Fruit fly (Drosophila melanogaster) whole organism, adult: ENCODE data around the gene djl.

Source experiments
- CG11617 ChIP-seq: fragments of 200-800 bp; sonication (Bioruptor generic); optimal IDR thresholded peaks from 2 replicates; lab custom pipeline; 2017; ENCODE audit warnings: mild to moderate bottlenecking, missing biosample characterization, missing genetic modification reagents, missing genetic modification characterization
- CG12768 ChIP-seq: fragments of 200-800 bp; sonication (Bioruptor generic); optimal IDR thresholded peaks from 2 replicates; lab custom pipeline; 2017; ENCODE audit warnings: missing biosample characterization, missing genetic modification characterization, mild to moderate bottlenecking, moderate library complexity, missing genetic modification reagents
- CG14711 ChIP-seq: fragments of 200-800 bp; sonication (Bioruptor generic); optimal IDR thresholded peaks from 2 replicates; lab custom pipeline; 2018; ENCODE audit warnings: missing biosample characterization, mild to moderate bottlenecking, missing genetic modification characterization, moderate library complexity
- CG33017 ChIP-seq: fragments of 200-800 bp; sonication (Bioruptor generic); optimal IDR thresholded peaks from 2 replicates; lab custom pipeline; 2018; ENCODE audit warnings: missing biosample characterization, mild to moderate bottlenecking, missing genetic modification characterization, moderate library complexity
- CG7045 ChIP-seq: fragments of 200-800 bp; sonication (Bioruptor generic); optimal IDR thresholded peaks from 2 replicates; lab custom pipeline; 2017; ENCODE audit warnings: missing biosample characterization, mild to moderate bottlenecking, missing genetic modification characterization
- CG7101 ChIP-seq: fragments of 200-800 bp; sonication (Bioruptor generic); optimal IDR thresholded peaks from 2 replicates; lab custom pipeline; 2018; ENCODE audit warnings: missing biosample characterization, mild to moderate bottlenecking, missing genetic modification characterization, moderate library complexity
- Crg-1 ChIP-seq: fragments of 200-800 bp; sonication (Bioruptor generic); optimal IDR thresholded peaks from 2 replicates; lab custom pipeline; 2016; ENCODE audit warnings: missing biosample characterization, missing genetic modification characterization
- Mnt ChIP-seq: fragments of 200-800 bp; sonication (Bioruptor generic); optimal IDR thresholded peaks from 2 replicates; lab custom pipeline; 2016; ENCODE audit warnings: missing biosample characterization, mild to moderate bottlenecking, missing genetic modification characterization
- bab1 ChIP-seq: fragments of 200-800 bp; sonication (Bioruptor generic); optimal IDR thresholded peaks from 3 replicates; lab custom pipeline; 2019; ENCODE audit warnings: missing biosample characterization, mild to moderate bottlenecking, missing genetic modification characterization, moderate library complexity
- cic ChIP-seq: fragments of 200-800 bp; sonication (Bioruptor generic); optimal IDR thresholded peaks from 2 replicates; lab custom pipeline; 2017; ENCODE audit warnings: missing biosample characterization, mild to moderate bottlenecking, missing genetic modification characterization, moderate library complexity
- cnc ChIP-seq, 2 experiments: fragments of >200 bp; optimal IDR thresholded peaks; 2 replicates each; lab custom pipeline; 2017
- kay ChIP-seq: fragments of 200-800 bp; sonication (Bioruptor generic); peaks from one replicate; lab custom pipeline; 2016; ENCODE audit warnings: missing biosample characterization, missing genetic modification characterization, borderline replicate concordance
- pad ChIP-seq: fragments of 200-800 bp; sonication (Bioruptor generic); optimal IDR thresholded peaks from 3 replicates; lab custom pipeline; 2017; ENCODE audit warnings: missing biosample characterization, missing genetic modification characterization, mild to moderate bottlenecking, moderate library complexity, missing genetic modification reagents
- tj ChIP-seq: fragments of 200-800 bp; sonication (Bioruptor generic); optimal IDR thresholded peaks from 3 replicates; lab custom pipeline; 2017; ENCODE audit warnings: missing biosample characterization, mild to moderate bottlenecking, missing genetic modification characterization, moderate library complexity

dm6 chr3R:7087201-7087505, 26.6 kb downstream of the djl start:
- TF ChIP-seq cnc (optimal IDR thresholded peaks at IDR 0.05; lab: Kevin White, UChicago) (no peak), kay (no peak), CG14711 (no peak), CG7101 (tag; lab: Kevin White, UChicago) (no peak), CG11617 (GFP tag; lab: Kevin White, UChicago) (no peak), cic (GFP tag; lab: Kevin White, UChicago) (no peak), CG7045 (no peak), Mnt (GFP tag; lab: Kevin White, UChicago) (no peak), CG33017 (tag; lab: Kevin White, UChicago) (no peak), Crg-1 (GFP tag; lab: Kevin White, UChicago) (no peak), pad (no peak), CG12768 (GFP tag; lab: Kevin White, UChicago) (no peak), tj (no peak), bab1 (no peak)
